Fruit fly (Drosophila melanogaster) whole organism, wandering third instar larva: Measurements from ENCODE around the gene Mul1.

Source experiments
- CG9705 ChIP-seq: fragments of 200-800 bp; sonication (Bioruptor generic); optimal IDR thresholded peaks from 2 replicates; lab custom pipeline; 2018; ENCODE audit warnings: missing biosample characterization, mild to moderate bottlenecking, missing genetic modification characterization
- CrebA ChIP-seq: fragments of 200-800 bp; sonication (Bioruptor generic); optimal IDR thresholded peaks from 2 replicates; lab custom pipeline; 2016; ENCODE audit warnings: missing biosample characterization, mild to moderate bottlenecking, missing genetic modification characterization, borderline replicate concordance
- Dfd ChIP-seq: fragments of >200 bp; optimal IDR thresholded peaks from 2 replicates; lab custom pipeline; 2017; ENCODE audit warnings: missing biosample characterization, missing genetic modification characterization
- Dif ChIP-seq: fragments of 200-275, 200-300 bp; sonication (Bioruptor generic); optimal IDR thresholded peaks from 2 replicates; lab custom pipeline; 2018; ENCODE audit warnings: missing biosample characterization, missing genetic modification characterization; ENCODE audit not compliant: partially characterized antibody
- GATAd ChIP-seq: sonication (Bioruptor generic); optimal IDR thresholded peaks from 2 replicates; lab custom pipeline; 2016; ENCODE audit warnings: missing biosample characterization, missing genetic modification characterization
- HLH106 ChIP-seq: fragments of 200-800 bp; optimal IDR thresholded peaks from 3 replicates; lab custom pipeline; 2019; ENCODE audit warnings: missing biosample characterization, mild to moderate bottlenecking, missing genetic modification characterization, moderate library complexity
- Hr78 ChIP-seq: fragments of >200 bp; optimal IDR thresholded peaks from 2 replicates; lab custom pipeline; 2017; ENCODE audit warnings: missing biosample characterization, missing genetic modification characterization
- Hr83 ChIP-seq: fragments of 200-300 bp; sonication (Bioruptor generic); optimal IDR thresholded peaks from 2 replicates; lab custom pipeline; 2016; ENCODE audit warnings: missing biosample characterization, mild to moderate bottlenecking, missing genetic modification characterization, moderate library complexity; ENCODE audit not compliant: poor library complexity, severe bottlenecking
- Jra ChIP-seq: sonication (Bioruptor generic); optimal IDR thresholded peaks from 2 replicates; lab custom pipeline; 2016; ENCODE audit warnings: missing biosample characterization, missing genetic modification characterization
- Mio ChIP-seq: sonication (Bioruptor generic); optimal IDR thresholded peaks from 2 replicates; lab custom pipeline; 2016; ENCODE audit warnings: missing biosample characterization, missing genetic modification characterization
- Myc ChIP-seq: fragments of >200 bp; optimal IDR thresholded peaks from 2 replicates; lab custom pipeline; 2017
- N ChIP-seq: fragments of >200 bp; optimal IDR thresholded peaks from 2 replicates; lab custom pipeline; 2018; ENCODE audit warnings: missing biosample characterization, missing external identifiers, missing genetic modification characterization
- OdsH ChIP-seq: fragments of 200-800 bp; sonication (Bioruptor generic); optimal IDR thresholded peaks from 2 replicates; lab custom pipeline; 2016; ENCODE audit warnings: missing biosample characterization, mild to moderate bottlenecking, missing genetic modification characterization
- Rel ChIP-seq, 2 experiments: fragments of 200-800 bp; sonication (Bioruptor generic) in 1 of 2; optimal IDR thresholded peaks; 2 replicates in 1 of 2; 3 replicates in 1 of 2; lab custom pipeline; 2016 to 2019; ENCODE audit warnings: mild to moderate bottlenecking in 2 of 2, missing biosample characterization in 2 of 2, missing genetic modification characterization in 2 of 2, moderate library complexity in 1 of 2
- Sp1 ChIP-seq: fragments of 200-800 bp; sonication (Bioruptor generic); optimal IDR thresholded peaks from 3 replicates; lab custom pipeline; 2019; ENCODE audit warnings: missing biosample characterization, mild to moderate bottlenecking, missing genetic modification characterization, moderate library complexity
- Vsx2 ChIP-seq: fragments of 200-300, 225-300 bp; sonication (Bioruptor generic); optimal IDR thresholded peaks from 2 replicates; lab custom pipeline; 2018; ENCODE audit warnings: missing biosample characterization, missing genetic modification characterization; ENCODE audit not compliant: partially characterized antibody
- dmrt93B ChIP-seq: fragments of 200-800 bp; sonication (Bioruptor generic); optimal IDR thresholded peaks from 2 replicates; lab custom pipeline; 2018; ENCODE audit warnings: missing biosample characterization, mild to moderate bottlenecking, missing genetic modification characterization
- dsf ChIP-seq: sonication (Bioruptor generic); optimal IDR thresholded peaks from 2 replicates; lab custom pipeline; 2016; ENCODE audit warnings: missing biosample characterization, missing genetic modification characterization, borderline replicate concordance
- ey ChIP-seq: fragments of 200-800 bp; sonication (Bioruptor generic); optimal IDR thresholded peaks from 2 replicates; lab custom pipeline; 2016; ENCODE audit warnings: missing biosample characterization, missing genetic modification characterization
- foxo ChIP-seq, 2 experiments: fragments of 200-800 bp; sonication (Bioruptor generic); optimal IDR thresholded peaks; 2 replicates in 1 of 2; 3 replicates in 1 of 2; lab custom pipeline; 2016 to 2017; ENCODE audit warnings: missing biosample characterization in 2 of 2, missing genetic modification characterization in 2 of 2
- fru ChIP-seq: fragments of 200-800 bp; sonication (Bioruptor generic); optimal IDR thresholded peaks from 3 replicates; lab custom pipeline; 2016; ENCODE audit warnings: missing biosample characterization, mild to moderate bottlenecking, missing genetic modification characterization
- h ChIP-seq: fragments of 200-800 bp; sonication (Bioruptor generic); optimal IDR thresholded peaks from 3 replicates; lab custom pipeline; 2016; ENCODE audit warnings: missing biosample characterization, mild to moderate bottlenecking, missing genetic modification characterization
- jim ChIP-seq: fragments of 175-275, 200-325 bp; sonication (Bioruptor generic); optimal IDR thresholded peaks from 2 replicates; lab custom pipeline; 2016; ENCODE audit warnings: missing biosample characterization, mild to moderate bottlenecking, missing genetic modification characterization
- pan ChIP-seq: fragments of >200 bp; optimal IDR thresholded peaks from 2 replicates; lab custom pipeline; 2017
- rgr ChIP-seq: fragments of 200-800 bp; sonication (Bioruptor generic); optimal IDR thresholded peaks from 3 replicates; lab custom pipeline; 2016; ENCODE audit warnings: missing biosample characterization, mild to moderate bottlenecking, missing genetic modification characterization
- sage ChIP-seq: fragments of 200-800 bp; sonication (Bioruptor generic); optimal IDR thresholded peaks from 2 replicates; lab custom pipeline; 2016; ENCODE audit warnings: missing biosample characterization, mild to moderate bottlenecking, missing genetic modification characterization
- sv ChIP-seq: fragments of 200-800 bp; sonication (Bioruptor generic); optimal IDR thresholded peaks from 3 replicates; lab custom pipeline; 2016; ENCODE audit warnings: missing biosample characterization, missing genetic modification characterization
- tai ChIP-seq: sonication (Bioruptor generic); optimal IDR thresholded peaks from 2 replicates; lab custom pipeline; 2016; ENCODE audit warnings: missing biosample characterization, missing genetic modification characterization
- usp ChIP-seq: fragments of >200 bp; optimal IDR thresholded peaks from 2 replicates; lab custom pipeline; 2017; ENCODE audit warnings: missing biosample characterization, missing genetic modification characterization

Gene Mul1

DNA sequence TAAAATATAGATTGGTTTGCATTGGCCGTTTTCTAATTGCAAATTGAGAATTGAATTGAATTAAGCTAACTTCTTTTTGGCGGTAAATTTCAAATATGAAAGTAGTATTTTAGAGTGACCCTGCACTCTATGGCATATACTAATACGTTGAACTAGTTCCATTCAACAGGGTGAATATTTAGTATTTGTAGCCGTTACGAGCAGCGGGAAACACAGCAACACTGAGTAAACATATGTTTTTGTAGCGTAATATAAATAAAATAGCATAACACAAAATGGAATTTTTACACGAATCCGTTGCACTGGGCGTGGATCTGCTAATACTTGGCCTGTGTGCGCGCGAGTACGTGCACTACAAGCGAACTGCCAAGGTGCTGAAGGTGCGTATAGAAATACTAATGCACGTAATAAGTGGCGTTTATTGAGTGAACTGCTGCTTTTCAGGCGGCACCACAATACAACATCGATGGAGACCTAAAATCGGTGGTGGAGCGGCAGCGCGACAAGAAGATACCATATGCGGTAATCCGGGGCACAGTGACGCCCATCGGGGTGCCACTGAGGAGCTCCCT lies at the start of gene Mul1:
TSS of gene Mul1 (plus strand) at position 198 of the 572 bp plus-strand sequence.
- TF ChIP-seq Dif (GFP tag; lab: Kevin White, UChicago): no peak
- TF ChIP-seq rgr (GFP tag; lab: Kevin White, UChicago): no peak
- no peak for TF ChIP-seq Dfd (GFP tag; lab: Kevin White, UChicago)
- TF ChIP-seq HLH106 (tag; lab: Kevin White, UChicago): no peak
- TF ChIP-seq Sp1 (GFP tag; lab: Kevin White, UChicago): no peak
- TF ChIP-seq sv (GFP tag; lab: Kevin White, UChicago): no peak
- TF ChIP-seq GATAd (GFP tag; lab: Kevin White, UChicago): no peak
- no peak for TF ChIP-seq Jra (GFP tag; lab: Kevin White, UChicago)
- no peak for TF ChIP-seq Vsx2 (GFP tag; lab: Kevin White, UChicago)
- no peak for TF ChIP-seq Mio (GFP tag; lab: Kevin White, UChicago)
- no peak for TF ChIP-seq sage (GFP tag; lab: Kevin White, UChicago)
- TF ChIP-seq foxo (GFP tag; optimal IDR thresholded peaks at IDR 0.05; lab: Kevin White, UChicago): no peak
- no peak for TF ChIP-seq pan (lab: Kevin White, UChicago)
- TF ChIP-seq Hr78 (GFP tag; lab: Kevin White, UChicago): no peak
- no peak for TF ChIP-seq CG9705

- TF ChIP-seq Myc (lab: Kevin White, UChicago) (no peak), foxo (GFP tag; optimal IDR thresholded peaks at IDR 0.05; lab: Kevin White, UChicago) (no peak), Hr83 (GFP tag; lab: Kevin White, UChicago) (no peak), dmrt93B (GFP tag; lab: Kevin White, UChicago) (no peak), OdsH (GFP tag; lab: Kevin White, UChicago) (no peak), rgr (GFP tag; lab: Kevin White, UChicago) (no peak), dsf (GFP tag; lab: Kevin White, UChicago) (no peak), sage (GFP tag; lab: Kevin White, UChicago) (no peak), Dfd (GFP tag; lab: Kevin White, UChicago) (no peak), pan (lab: Kevin White, UChicago) (no peak), CrebA (GFP tag; lab: Kevin White, UChicago) (no peak), N (no peak), usp (GFP tag; lab: Kevin White, UChicago) (no peak), Dif (GFP tag; lab: Kevin White, UChicago) (no peak), jim (GFP tag; lab: Kevin White, UChicago) (no peak)
Observed at dm6 chr3L:3972599-3972998, 48.7 kb upstream of the Mul1 start, which contains the start of gene CG43915. CG43915 (plus strand) TSS chr3L:3972899.

DNA sequence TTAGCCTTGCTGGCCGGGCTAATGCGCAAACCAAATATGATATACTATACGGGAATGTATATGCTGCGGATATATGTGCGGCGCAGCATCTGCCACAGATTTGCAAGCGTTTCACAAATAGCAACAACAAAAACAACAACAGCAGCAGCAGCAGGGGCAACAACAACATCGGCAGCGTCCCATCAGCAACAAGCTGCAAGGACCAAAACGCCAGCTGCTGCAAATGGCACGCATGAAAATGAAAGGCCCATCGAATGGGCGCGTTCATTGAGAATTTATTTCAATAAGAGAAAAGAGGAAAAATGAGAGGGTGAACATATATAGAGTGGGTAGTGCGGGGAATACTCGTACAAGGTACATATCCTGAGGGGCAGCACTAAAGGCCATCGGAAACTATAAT lies 44.8 kb upstream of the Mul1 start:
- TF ChIP-seq ey (GFP tag; lab: Kevin White, UChicago): no peak
- no peak for TF ChIP-seq foxo (GFP tag; optimal IDR thresholded peaks at IDR 0.05; lab: Kevin White, UChicago)
- no peak for TF ChIP-seq Dfd (GFP tag; lab: Kevin White, UChicago)

DNA sequence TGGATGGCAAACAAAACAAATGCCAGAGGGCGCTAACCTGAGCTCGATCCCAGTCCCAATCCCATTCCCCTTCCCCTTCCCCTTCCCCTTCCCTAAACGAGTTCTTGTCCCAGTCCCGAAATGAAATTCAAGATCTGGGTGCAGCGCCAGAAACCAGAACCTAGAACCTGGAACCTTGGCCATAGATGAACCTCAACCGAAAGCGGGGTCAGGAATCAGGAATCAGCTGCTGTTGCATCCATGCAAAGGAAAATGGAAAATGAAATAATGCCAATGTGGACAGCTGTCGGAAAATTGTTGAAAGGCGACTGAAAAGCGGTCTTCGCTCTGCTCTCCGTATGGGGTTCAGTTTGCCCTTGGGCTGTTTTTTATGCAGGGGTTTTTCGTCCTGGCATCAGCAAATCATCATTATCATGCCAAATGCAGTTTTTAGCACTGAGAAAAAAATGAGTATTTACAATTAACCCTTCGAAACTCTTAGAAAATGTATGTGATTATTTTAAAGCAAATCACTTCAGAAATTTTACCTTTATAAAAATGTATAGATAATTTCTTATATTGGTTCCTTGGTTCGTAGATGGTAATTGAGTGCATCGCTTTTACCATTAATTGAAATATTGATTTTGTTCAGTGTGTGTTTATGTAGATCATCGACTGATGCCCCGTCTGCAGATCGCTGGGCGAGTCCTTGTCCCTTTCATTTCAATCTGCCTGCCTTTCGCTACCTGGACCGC lies 43.5 kb upstream of the Mul1 start:
- TF ChIP-seq OdsH (GFP tag; lab: Kevin White, UChicago) (peak; percentile 4), tai (no peak), Vsx2 (GFP tag; lab: Kevin White, UChicago) (no peak), sv (GFP tag; lab: Kevin White, UChicago) (no peak), GATAd (GFP tag; lab: Kevin White, UChicago) (no peak), ey (GFP tag; lab: Kevin White, UChicago) (no peak), Dfd (GFP tag; lab: Kevin White, UChicago) (no peak), HLH106 (tag; lab: Kevin White, UChicago) (no peak), fru (GFP tag; lab: Kevin White, UChicago) (no peak), Hr83 (GFP tag; lab: Kevin White, UChicago) (no peak), CG9705 (no peak), N (no peak), pan (lab: Kevin White, UChicago) (no peak), dmrt93B (GFP tag; lab: Kevin White, UChicago) (no peak), rgr (GFP tag; lab: Kevin White, UChicago) (peak; percentile 9), h (GFP tag; lab: Kevin White, UChicago) (peak; percentile 20), jim (GFP tag; lab: Kevin White, UChicago) (no peak), foxo (GFP tag; optimal IDR thresholded peaks at IDR 0.05; lab: Kevin White, UChicago) (peak in 1 of 2 experiments; percentile 2), Rel (GFP tag; optimal IDR thresholded peaks at IDR 0.05; lab: Kevin White, UChicago) (no peak), Rel (tag; optimal IDR thresholded peaks at IDR 0.05; lab: Kevin White, UChicago) (no peak)
- TF ChIP-seq, all 38 proteins: peak for 4
